Comparison of ENCODE assay signal across 5 worm cellular contexts in the genomic region with DNA sequence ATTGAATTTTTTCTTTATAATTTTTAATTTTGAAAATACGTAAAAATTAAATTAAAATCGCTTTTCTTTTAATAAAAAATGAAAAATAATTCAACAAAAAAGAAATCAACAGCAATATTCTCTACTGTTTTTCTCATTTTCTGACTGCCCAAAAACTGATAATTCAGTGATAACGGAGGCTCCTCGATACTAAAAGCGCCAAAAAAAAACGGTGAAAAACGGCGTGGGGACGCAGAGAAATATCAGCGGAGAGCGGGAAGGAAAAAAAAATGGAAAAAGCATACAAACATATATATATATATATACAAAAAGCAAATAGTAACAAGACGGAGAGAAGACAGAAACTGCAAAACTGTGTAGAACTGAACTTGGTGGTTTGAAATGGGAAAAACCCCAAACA.
TF ChIP-seq lines count a peak whose summit lies in the region.

No protein-coding gene starts in this region.

TF ChIP-seq in whole organism, L1 larva, 84 proteins besides CTCF, POLR2A, EP300 and RAD21:
- TF ChIP-seq swsn-7 (tag; optimal IDR thresholded peaks at IDR 0.05; lab: Kevin White, UChicago) (no peak), hlh-4 (tag; optimal IDR thresholded peaks at IDR 0.05; lab: Kevin White, UChicago) (no peak), blmp-1 (tag; optimal IDR thresholded peaks at IDR 0.05; lab: Kevin White, UChicago) (no peak), nhr-90 (tag; optimal IDR thresholded peaks at IDR 0.05; lab: Kevin White, UChicago; ENCODE audit: poor library complexity) (peak; percentile 22), sup-37 (GFP tag; optimal IDR thresholded peaks at IDR 0.05; lab: Kevin White, UChicago) (no peak), alr-1 (tag; optimal IDR thresholded peaks at IDR 0.05; lab: Kevin White, UChicago; ENCODE audit: borderline replicate concordance) (no peak), nhr-71 (tag; optimal IDR thresholded peaks at IDR 0.05; lab: Kevin White, UChicago) (no peak), lin-35 (GFP tag; optimal IDR thresholded peaks at IDR 0.05; lab: Kevin White, UChicago) (no peak), C04F5.9 (tag; optimal IDR thresholded peaks at IDR 0.05; lab: Kevin White, UChicago) (no peak), mdl-1 (tag; optimal IDR thresholded peaks at IDR 0.05; lab: Kevin White, UChicago) (no peak), ceh-88 (GFP tag; IDR thresholded peaks at IDR 0.05; lab: Robert Waterston, UW) (no peak), fkh-10 (GFP tag; optimal IDR thresholded peaks at IDR 0.05; lab: Kevin White, UChicago) (no peak), elt-2 (tag; optimal IDR thresholded peaks at IDR 0.05; lab: Kevin White, UChicago) (peak; percentile 1), dpl-1 (GFP tag; optimal IDR thresholded peaks at IDR 0.05; lab: Kevin White, UChicago) (no peak)
TF ChIP-seq in whole organism, L1 larva: peak in this region for 2.

TF ChIP-seq in whole organism, L2 larva, 48 proteins besides CTCF, POLR2A, EP300 and RAD21:
- no peak for TF ChIP-seq sma-9 (GFP tag; optimal IDR thresholded peaks at IDR 0.05; lab: Kevin White, UChicago)
- TF ChIP-seq sma-9 (tag; optimal IDR thresholded peaks at IDR 0.05; lab: Kevin White, UChicago), result no peak
- no peak for TF ChIP-seq mab-5 (tag; optimal IDR thresholded peaks at IDR 0.05; lab: Kevin White, UChicago)
- TF ChIP-seq fos-1 (tag; optimal IDR thresholded peaks at IDR 0.05; lab: Kevin White, UChicago), result peak; percentile 40
- no peak for TF ChIP-seq blmp-1 (tag; optimal IDR thresholded peaks at IDR 0.05; lab: Kevin White, UChicago; ENCODE audit: insufficient read depth)
- peak; percentile 8 for TF ChIP-seq gmeb-1 (tag; optimal IDR thresholded peaks at IDR 0.05; lab: Kevin White, UChicago)
- TF ChIP-seq ztf-11 (tag; optimal IDR thresholded peaks at IDR 0.05; lab: Kevin White, UChicago), result no peak
- no peak for TF ChIP-seq alr-1 (tag; optimal IDR thresholded peaks at IDR 0.05; lab: Kevin White, UChicago)
- no peak for TF ChIP-seq egl-27 (tag; optimal IDR thresholded peaks at IDR 0.05; lab: Kevin White, UChicago)
- no peak for TF ChIP-seq nhr-25 (tag; optimal IDR thresholded peaks at IDR 0.05; lab: Kevin White, UChicago)
- no peak for TF ChIP-seq ama-1 (optimal IDR thresholded peaks at IDR 0.05; lab: Kevin White, UChicago)
- TF ChIP-seq nhr-10 (tag; optimal IDR thresholded peaks at IDR 0.05; lab: Kevin White, UChicago), result no peak
- TF ChIP-seq sem-4 (tag; optimal IDR thresholded peaks at IDR 0.05; lab: Kevin White, UChicago), result no peak
- TF ChIP-seq Y55F3AM.14 (GFP tag; optimal IDR thresholded peaks at IDR 0.05; lab: Kevin White, UChicago), result no peak
- no peak for TF ChIP-seq nhr-23 (tag; optimal IDR thresholded peaks at IDR 0.05; lab: Kevin White, UChicago)
- TF ChIP-seq mbf-1 (tag; optimal IDR thresholded peaks at IDR 0.05; lab: Kevin White, UChicago), result no peak

TF ChIP-seq in whole organism, L3 larva, 47 proteins besides CTCF, POLR2A, EP300 and RAD21:
- TF ChIP-seq pqm-1 (tag; optimal IDR thresholded peaks at IDR 0.05; lab: Kevin White, UChicago), result peak; percentile 51
- TF ChIP-seq elt-2 (tag; optimal IDR thresholded peaks at IDR 0.05; lab: Kevin White, UChicago), result peak; percentile 78
- TF ChIP-seq pha-4 (tag; optimal IDR thresholded peaks at IDR 0.05; lab: Kevin White, UChicago), result peak; percentile 61
- no peak for TF ChIP-seq nhr-76 (tag; optimal IDR thresholded peaks at IDR 0.05; lab: Kevin White, UChicago)

TF ChIP-seq in whole organism, L4 larva, 104 proteins besides CTCF, POLR2A, EP300 and RAD21:
- TF ChIP-seq dve-1 (tag; optimal IDR thresholded peaks at IDR 0.05; lab: Kevin White, UChicago; ENCODE audit: insufficient read depth) (peak; percentile 37), nhr-28 (tag; optimal IDR thresholded peaks at IDR 0.05; lab: Kevin White, UChicago) (peak; percentile 59), php-3 (GFP tag; IDR thresholded peaks at IDR 0.05; lab: Robert Waterston, UW) (no peak), daf-16 (GFP tag; optimal IDR thresholded peaks at IDR 0.05; lab: Kevin White, UChicago) (no peak), daf-16 (tag; optimal IDR thresholded peaks at IDR 0.05; lab: Kevin White, UChicago) (peak; percentile 78), daf-19 (GFP tag; conservative IDR thresholded peaks at IDR 0.05; lab: Robert Waterston, UW) (no peak), pqm-1 (tag; optimal IDR thresholded peaks at IDR 0.05; lab: Kevin White, UChicago) (peak; percentile 92), hlh-11 (tag; optimal IDR thresholded peaks at IDR 0.05; lab: Kevin White, UChicago) (peak; percentile 47), nhr-77 (tag; optimal IDR thresholded peaks at IDR 0.05; lab: Kevin White, UChicago) (peak; percentile 33)

TF ChIP-seq in whole organism, young adult, 124 proteins besides CTCF, POLR2A, EP300 and RAD21:
- no peak for TF ChIP-seq cebp-1 (GFP tag; IDR thresholded peaks at IDR 0.05; lab: Robert Waterston, UW)
- peak; percentile 32 for TF ChIP-seq cebp-1 (tag; optimal IDR thresholded peaks at IDR 0.05; lab: Kevin White, UChicago)
- TF ChIP-seq ztf-28 (GFP tag; IDR thresholded peaks at IDR 0.05; lab: Robert Waterston, UW), result no peak
- peak; percentile 61 for TF ChIP-seq nhr-80 (tag; optimal IDR thresholded peaks at IDR 0.05; lab: Kevin White, UChicago)
